Worm (Caenorhabditis elegans): Measurements from ENCODE around the gene snr-3.

- TF ChIP-seq C16A3.4 (tag; optimal IDR thresholded peaks at IDR 0.05) (no peak), blmp-1 (tag; optimal IDR thresholded peaks at IDR 0.05) (no peak), unc-130 (tag; optimal IDR thresholded peaks at IDR 0.05) (no peak), lin-13 (GFP tag; optimal IDR thresholded peaks at IDR 0.05) (no peak), mab-9 (GFP tag; IDR thresholded peaks at IDR 0.05) (no peak), nhr-76 (tag; optimal IDR thresholded peaks at IDR 0.05) (no peak), nhr-237 (tag; optimal IDR thresholded peaks at IDR 0.05) (no peak), pqm-1 (tag; optimal IDR thresholded peaks at IDR 0.05) (no peak), nhr-11 (tag; optimal IDR thresholded peaks at IDR 0.05) (no peak)
Observed at ce11 chrII:6499067-6499466, 9.5 kb upstream of the snr-3 start, which contains the start of gene twk-49.
